Worm (Caenorhabditis elegans) whole organism, L3 larva: ENCODE data around the gene cpt-6.

Experiments used
- fkh-10 ChIP-seq: sonication (generic microtip); optimal IDR thresholded peaks from 2 replicates; lab custom pipeline; 2017; ENCODE audit warnings: missing biosample characterization, missing genetic modification reagents, missing genetic modification characterization
- jun-1 ChIP-seq: fragments of 150-350 bp; optimal IDR thresholded peaks from 2 replicates; lab custom pipeline; 2014; ENCODE audit warnings: missing biosample characterization, missing genetic modification reagents, missing genetic modification characterization
- nhr-28 ChIP-seq: fragments of 150-350 bp; optimal IDR thresholded peaks from 2 replicates; lab custom pipeline; 2014; ENCODE audit warnings: missing biosample characterization, missing genetic modification characterization
- skn-1 ChIP-seq: fragments of 150-350 bp; optimal IDR thresholded peaks from 2 replicates; lab custom pipeline; 2014; ENCODE audit warnings: missing biosample characterization, missing genetic modification characterization
- snpc-4 ChIP-seq: fragments of 150-350 bp; optimal IDR thresholded peaks from 2 replicates; lab custom pipeline; 2014; ENCODE audit warnings: missing biosample characterization, missing genetic modification characterization
- unc-39 ChIP-seq: sonication (generic microtip); optimal IDR thresholded peaks from 4 replicates; lab custom pipeline; 2017; ENCODE audit warnings: missing biosample characterization, missing genetic modification characterization
- unc-62 ChIP-seq: fragments of 150-350 bp; sonication (generic microtip); optimal IDR thresholded peaks from 4 replicates; lab custom pipeline; 2014; ENCODE audit warnings: missing biosample characterization, missing genetic modification reagents, missing genetic modification characterization
- zag-1 ChIP-seq: fragments of 150-350 bp; optimal IDR thresholded peaks from 2 replicates; lab custom pipeline; 2014; ENCODE audit warnings: missing biosample characterization, missing genetic modification characterization

DNA sequence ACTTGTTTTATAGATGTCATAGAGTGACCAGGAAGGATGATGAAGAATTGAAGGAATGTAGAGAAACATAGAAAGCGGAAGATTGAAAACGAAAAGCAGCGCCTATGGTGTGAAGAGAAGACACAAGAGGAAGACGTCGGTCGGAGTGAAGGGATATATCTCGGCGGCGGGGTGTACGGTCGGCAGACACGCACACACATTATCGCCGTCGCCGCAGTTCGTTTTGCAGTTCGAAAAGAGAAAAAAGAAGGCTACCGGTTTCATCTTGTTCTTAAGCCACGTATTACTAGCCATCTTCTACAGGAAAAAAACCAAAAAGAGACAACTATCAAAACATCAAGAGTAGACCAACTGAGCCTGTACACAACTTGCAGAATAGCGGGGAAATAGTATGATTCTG lies 19.6 kb upstream of the cpt-6 start:
- TF ChIP-seq unc-62 (GFP tag; lab: Kevin White, UChicago) (no peak), zag-1 (tag; lab: Kevin White, UChicago) (no peak), nhr-28 (tag; lab: Kevin White, UChicago) (no peak), unc-39 (no peak), skn-1 (tag; lab: Kevin White, UChicago) (no peak), snpc-4 (tag; lab: Kevin White, UChicago) (no peak), jun-1 (tag; lab: Kevin White, UChicago) (no peak), fkh-10 (GFP tag; lab: Kevin White, UChicago) (no peak)
